Worm (Caenorhabditis elegans) whole organism, young adult: ENCODE data around the gene atp-2.

Experiments used
- B0336.3 ChIP-seq: fragments of 200-800 bp; sonication (Bioruptor generic); IDR thresholded peaks from 2 replicates; pipeline ENCODE4 v1.3.6; 2022; ENCODE audit warnings: missing genetic modification characterization, missing compliant biosample characterization
- F49E8.2 ChIP-seq: sonication (generic microtip); optimal IDR thresholded peaks from 3 replicates; lab custom pipeline; 2017; ENCODE audit warnings: missing genetic modification characterization, mild to moderate bottlenecking, missing compliant biosample characterization, antibody characterized with exemption, moderate library complexity; ENCODE audit not compliant: insufficient read depth
- F57C9.4 ChIP-seq: sonication (generic microtip); optimal IDR thresholded peaks from 2 replicates; lab custom pipeline; 2017; ENCODE audit warnings: mild to moderate bottlenecking, missing genetic modification characterization, missing compliant biosample characterization
- T07F8.4 ChIP-seq: sonication (generic microtip); optimal IDR thresholded peaks from 2 replicates; lab custom pipeline; 2016; ENCODE audit warnings: mild to moderate bottlenecking, missing genetic modification characterization, moderate library complexity, missing compliant biosample characterization
- Y53G8AR.9 ChIP-seq: fragments of 200-800 bp; sonication (Bioruptor generic); conservative IDR thresholded peaks from 2 replicates; pipeline ENCODE4 v1.3.6; 2022; ENCODE audit warnings: missing genetic modification reagents, missing genetic modification characterization, missing compliant biosample characterization
- Y67H2A.10 ChIP-seq: fragments of 200-800 bp; sonication (Bioruptor generic); conservative IDR thresholded peaks from 2 replicates; pipeline ENCODE4 v1.3.6; 2022; ENCODE audit warnings: missing genetic modification reagents, missing genetic modification characterization, missing compliant biosample characterization
- akir-1 ChIP-seq: fragments of 200-800 bp; sonication (Bioruptor generic); optimal IDR thresholded peaks from 2 replicates; lab custom pipeline; 2018; ENCODE audit warnings: mild to moderate bottlenecking, missing genetic modification characterization, moderate library complexity, missing compliant biosample characterization
- ama-1 ChIP-seq, 3 experiments: fragments of 150-350 bp in 1 of 3; sonication (generic microtip) in 2 of 3; optimal IDR thresholded peaks; 2 replicates each; lab custom pipeline; 2014 to 2018; ENCODE audit warnings: missing biosample characterization in 2 of 3, missing genetic modification characterization in 2 of 3, missing genetic modification reagents in 2 of 3
- aptf-2 ChIP-seq: fragments of 200-800 bp; sonication (Bioruptor generic); conservative IDR thresholded peaks from 2 replicates; pipeline ENCODE4 v1.3.6; 2022; ENCODE audit warnings: missing genetic modification reagents, missing genetic modification characterization, missing compliant biosample characterization
- aptf-3 ChIP-seq: fragments of 200-800 bp; sonication (Bioruptor generic); IDR thresholded peaks from 2 replicates; pipeline ENCODE4 v1.3.6; 2022; ENCODE audit warnings: missing genetic modification characterization, missing compliant biosample characterization
- atf-7 ChIP-seq: sonication (generic microtip); optimal IDR thresholded peaks from 2 replicates; lab custom pipeline; 2017; ENCODE audit warnings: mild to moderate bottlenecking, missing genetic modification characterization, missing compliant biosample characterization
- attf-5 ChIP-seq: fragments of 200-800 bp; sonication (Bioruptor generic); optimal IDR thresholded peaks from 2 replicates; lab custom pipeline; 2018; ENCODE audit warnings: mild to moderate bottlenecking, missing genetic modification characterization, missing compliant biosample characterization
- attf-6 ChIP-seq: fragments of 200-800 bp; sonication (Bioruptor generic); IDR thresholded peaks from 2 replicates; pipeline ENCODE4 v1.3.6; 2022; ENCODE audit warnings: missing genetic modification reagents, missing genetic modification characterization, missing compliant biosample characterization
- cebp-1 ChIP-seq, 2 experiments: fragments of 200-800 bp in 1 of 2; sonication (Bioruptor generic) in 1 of 2; sonication (generic microtip) in 1 of 2; IDR thresholded peaks in 1 of 2; optimal IDR thresholded peaks in 1 of 2; 2 replicates each; pipeline versions ENCODE4 v1.3.6 to Lab custom; 2017 to 2022; ENCODE audit warnings: missing compliant biosample characterization in 2 of 2, missing genetic modification characterization in 2 of 2, mild to moderate bottlenecking in 1 of 2, missing genetic modification reagents in 1 of 2, moderate library complexity in 1 of 2
- ceh-79 ChIP-seq: sonication (generic microtip); optimal IDR thresholded peaks from 2 replicates; lab custom pipeline; 2017; ENCODE audit warnings: mild to moderate bottlenecking, missing genetic modification characterization, missing compliant biosample characterization
- dox-1 ChIP-seq: fragments of 200-800 bp; sonication (Bioruptor generic); IDR thresholded peaks from 2 replicates; pipeline ENCODE4 v1.3.6; 2022; ENCODE audit warnings: missing genetic modification reagents, missing genetic modification characterization, missing compliant biosample characterization
- dpff-1 ChIP-seq: sonication (generic microtip); optimal IDR thresholded peaks from 2 replicates; lab custom pipeline; 2017; ENCODE audit warnings: mild to moderate bottlenecking, missing genetic modification characterization, missing compliant biosample characterization
- egl-18 ChIP-seq: fragments of 200-800 bp; sonication (Bioruptor generic); IDR thresholded peaks from 2 replicates; pipeline ENCODE4 v1.3.6; 2022; ENCODE audit warnings: missing genetic modification reagents, missing genetic modification characterization, missing compliant biosample characterization
- egl-44 ChIP-seq: fragments of 200-800 bp; sonication (Bioruptor generic); IDR thresholded peaks from 2 replicates; pipeline ENCODE4 v1.3.6; 2022; ENCODE audit warnings: missing genetic modification reagents, missing genetic modification characterization, missing compliant biosample characterization
- ets-4 ChIP-seq: fragments of 200-800 bp; sonication (Bioruptor generic); optimal IDR thresholded peaks from 2 replicates; lab custom pipeline; 2018; ENCODE audit warnings: mild to moderate bottlenecking, missing genetic modification characterization, missing compliant biosample characterization
- hlh-12 ChIP-seq: sonication (generic microtip); optimal IDR thresholded peaks from 2 replicates; lab custom pipeline; 2016; ENCODE audit warnings: missing genetic modification characterization, missing compliant biosample characterization
- hmg-1.2 ChIP-seq: fragments of 200-800 bp; sonication (Bioruptor generic); IDR thresholded peaks from 2 replicates; pipeline ENCODE4 v1.3.6; 2022; ENCODE audit warnings: missing genetic modification reagents, missing genetic modification characterization, missing compliant biosample characterization
- let-526 ChIP-seq: fragments of 200-800 bp; sonication (Bioruptor generic); IDR thresholded peaks from 2 replicates; pipeline ENCODE4 v1.3.6; 2022; ENCODE audit warnings: missing genetic modification reagents, missing genetic modification characterization, missing compliant biosample characterization
- lin-26 ChIP-seq: fragments of 200-800 bp; sonication (Bioruptor generic); IDR thresholded peaks from 2 replicates; pipeline ENCODE4 v1.3.6; 2022; ENCODE audit warnings: missing genetic modification reagents, missing genetic modification characterization, missing compliant biosample characterization
- lin-54 ChIP-seq: fragments of 200-800 bp; sonication (Bioruptor generic); optimal IDR thresholded peaks from 2 replicates; lab custom pipeline; 2018; ENCODE audit warnings: mild to moderate bottlenecking, missing genetic modification characterization, missing compliant biosample characterization
- madf-10 ChIP-seq: sonication (generic microtip); optimal IDR thresholded peaks from 2 replicates; lab custom pipeline; 2016; ENCODE audit warnings: mild to moderate bottlenecking, missing genetic modification characterization, missing compliant biosample characterization
- madf-8 ChIP-seq: fragments of 200-800 bp; sonication (Bioruptor generic); conservative IDR thresholded peaks from 2 replicates; pipeline ENCODE4 v1.3.6; 2022; ENCODE audit warnings: missing genetic modification reagents, missing genetic modification characterization, missing compliant biosample characterization
- mel-28 ChIP-seq: sonication (generic microtip); optimal IDR thresholded peaks from 2 replicates; lab custom pipeline; 2016; ENCODE audit warnings: borderline replicate concordance, mild to moderate bottlenecking, missing genetic modification characterization, missing compliant biosample characterization
- nhr-80 ChIP-seq: sonication (generic microtip); optimal IDR thresholded peaks from 2 replicates; lab custom pipeline; 2016; ENCODE audit warnings: missing genetic modification characterization, missing compliant biosample characterization
- nhr-90 ChIP-seq: sonication (generic microtip); optimal IDR thresholded peaks from 2 replicates; lab custom pipeline; 2016; ENCODE audit warnings: missing genotype, mild to moderate bottlenecking, missing genetic modification characterization, missing compliant biosample characterization
- pbrm-1 ChIP-seq: fragments of 200-800 bp; sonication (Bioruptor generic); IDR thresholded peaks from 2 replicates; pipeline ENCODE4 v1.3.6; 2022; ENCODE audit warnings: missing genetic modification reagents, missing genetic modification characterization, missing compliant biosample characterization
- pha-4 ChIP-seq: fragments of 150-350 bp; sonication (generic microtip); optimal IDR thresholded peaks from 2 replicates; lab custom pipeline; 2014; ENCODE audit warnings: missing biosample characterization, missing genetic modification reagents, missing genetic modification characterization
- snpc-1.1 ChIP-seq: sonication (generic microtip); optimal IDR thresholded peaks from 2 replicates; lab custom pipeline; 2017; ENCODE audit warnings: missing genetic modification characterization, mild to moderate bottlenecking, missing compliant biosample characterization, antibody characterized with exemption, moderate library complexity, missing genotype, missing genetic modification reagents; ENCODE audit not compliant: insufficient read depth
- snpc-4 ChIP-seq, 5 experiments: fragments of 150-350 bp in 1 of 5; sonication (generic microtip) in 4 of 5; optimal IDR thresholded peaks; 2 replicates each; lab custom pipeline; 2014 to 2018; ENCODE audit warnings: missing genetic modification characterization in 5 of 5, missing biosample characterization in 3 of 5, antibody characterized with exemption in 2 of 5, mild to moderate bottlenecking in 2 of 5, missing compliant biosample characterization in 2 of 5, missing genotype in 2 of 5, moderate library complexity in 2 of 5, missing genetic modification reagents in 1 of 5
- tbp1 ChIP-seq: fragments of 200-800 bp; sonication (Bioruptor generic); optimal IDR thresholded peaks from 2 replicates; lab custom pipeline; 2018; ENCODE audit warnings: mild to moderate bottlenecking, missing genetic modification characterization, missing compliant biosample characterization
- unc-62 ChIP-seq: fragments of 150-350 bp; optimal IDR thresholded peaks from 2 replicates; lab custom pipeline; 2014; ENCODE audit warnings: missing biosample characterization, missing genetic modification reagents, missing genetic modification characterization
- zim-3 ChIP-seq: sonication (generic microtip); optimal IDR thresholded peaks from 2 replicates; lab custom pipeline; 2017; ENCODE audit warnings: mild to moderate bottlenecking, missing genetic modification characterization, moderate library complexity, missing compliant biosample characterization
- ztf-18 ChIP-seq: sonication (generic microtip); optimal IDR thresholded peaks from 2 replicates; lab custom pipeline; 2016; ENCODE audit warnings: missing genotype, mild to moderate bottlenecking, missing genetic modification characterization, missing compliant biosample characterization
- ztf-22 ChIP-seq: fragments of 200-800 bp; sonication (Bioruptor generic); optimal IDR thresholded peaks from 2 replicates; lab custom pipeline; 2018; ENCODE audit warnings: mild to moderate bottlenecking, missing genetic modification characterization, moderate library complexity, missing compliant biosample characterization

The atp-2 gene

DNA sequence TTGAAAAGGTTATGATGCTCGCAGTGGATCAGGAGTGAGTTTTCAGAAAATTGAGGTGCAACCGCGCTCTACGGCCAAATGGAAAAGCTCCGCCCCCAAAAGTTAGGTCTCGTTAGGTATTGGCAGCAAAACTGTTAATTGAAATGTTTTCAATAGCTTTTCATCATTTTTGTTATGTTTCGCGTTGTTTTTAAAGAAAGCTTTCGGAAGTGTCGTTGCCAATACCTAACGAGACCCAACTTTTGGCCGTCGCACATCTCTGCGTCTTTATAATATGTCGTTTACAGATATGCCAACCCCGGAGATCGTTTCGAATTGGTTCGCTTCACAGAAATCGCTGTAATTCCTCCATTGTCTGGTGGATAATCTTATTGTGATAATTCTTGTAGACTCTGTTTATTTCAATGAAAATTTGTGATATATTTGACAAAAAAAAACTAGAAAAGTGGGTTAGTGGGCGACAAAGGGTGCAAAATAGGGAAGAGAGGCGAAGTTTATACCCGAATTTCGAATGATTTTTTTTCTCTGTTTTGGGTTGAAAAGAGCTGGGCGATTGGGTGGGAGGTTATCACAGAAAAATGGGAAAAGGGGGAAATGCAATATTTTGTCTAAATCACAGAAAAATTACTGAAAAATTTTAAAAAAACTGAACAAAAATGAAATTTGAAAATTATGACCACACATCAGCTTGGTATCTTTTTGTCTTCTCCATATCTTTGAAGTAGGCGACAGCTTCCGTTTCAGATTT lies 31.7 kb upstream of the atp-2 start (continued):
- TF ChIP-seq F49E8.2 (no peak), ets-4 (GFP tag; lab: Kevin White, UChicago) (no peak), ceh-79 (tag; lab: Kevin White, UChicago) (no peak), ztf-22 (no peak), aptf-2 (GFP tag; lab: Robert Waterston, UW) (no peak), madf-8 (GFP tag; lab: Robert Waterston, UW) (no peak; the same call in 1 of the 2 replicates), aptf-3 (GFP tag; lab: Robert Waterston, UW) (peak; percentile 7; the same call in 1 of the 2 replicates), dpff-1 (tag; lab: Kevin White, UChicago) (no peak), pbrm-1 (GFP tag; lab: Robert Waterston, UW) (no peak; the same call in 1 of the 2 replicates), Y53G8AR.9 (GFP tag; lab: Robert Waterston, UW) (peak; percentile 77), lin-26 (peak; percentile 62; the same call in 1 of the 2 replicates), madf-10 (peak; percentile 63), zim-3 (tag; lab: Kevin White, UChicago) (peak; percentile 11), atf-7 (peak; percentile 73), T07F8.4 (tag; lab: Kevin White, UChicago) (no peak), F57C9.4 (tag; lab: Kevin White, UChicago) (no peak), attf-5 (peak; percentile 40), dox-1 (GFP tag; lab: Robert Waterston, UW) (peak; percentile 27; the same call in 1 of the 2 replicates), let-526 (GFP tag; lab: Robert Waterston, UW) (no peak), ama-1 (optimal IDR thresholded peaks at IDR 0.05; lab: Kevin White, UChicago) (no peak), ama-1 (GFP tag; optimal IDR thresholded peaks at IDR 0.05; lab: Kevin White, UChicago) (peak in 1 of 2 experiments; percentile 4), hmg-1.2 (GFP tag; lab: Robert Waterston, UW) (peak; percentile 26; the same call in 1 of the 2 replicates)

DNA sequence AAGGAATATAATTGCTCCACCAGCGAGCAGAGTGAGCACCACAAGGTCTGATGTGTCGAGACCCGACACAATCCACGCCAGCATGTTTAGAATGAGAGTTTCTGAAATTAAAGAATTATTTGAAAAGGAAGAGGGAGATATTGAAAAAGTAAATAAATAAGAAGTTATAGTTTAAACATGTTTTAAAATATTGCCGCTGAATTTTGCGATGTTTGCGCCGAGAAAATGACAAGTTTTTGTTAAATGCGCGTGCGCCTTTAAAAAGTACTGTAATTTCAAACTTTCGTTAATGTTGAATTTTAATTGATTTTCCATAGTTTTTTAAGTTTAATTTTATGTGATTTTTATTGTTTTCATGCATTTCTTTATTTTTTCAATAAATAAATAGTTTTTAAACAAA lies 28.6 kb upstream of the atp-2 start, which contains the start of gene emb-8:
Gene emb-8 (minus strand): TSS at position 101 of the 400 bp plus-strand sequence.
- TF ChIP-seq hlh-12 (tag; lab: Kevin White, UChicago): no peak
- TF ChIP-seq attf-6: peak; percentile 32; the same call in 1 of the 2 replicates
- 0 out of 2 replicates have a peak, but pooled peaks have one; percentile 31 for TF ChIP-seq egl-18 (GFP tag; lab: Robert Waterston, UW)

DNA sequence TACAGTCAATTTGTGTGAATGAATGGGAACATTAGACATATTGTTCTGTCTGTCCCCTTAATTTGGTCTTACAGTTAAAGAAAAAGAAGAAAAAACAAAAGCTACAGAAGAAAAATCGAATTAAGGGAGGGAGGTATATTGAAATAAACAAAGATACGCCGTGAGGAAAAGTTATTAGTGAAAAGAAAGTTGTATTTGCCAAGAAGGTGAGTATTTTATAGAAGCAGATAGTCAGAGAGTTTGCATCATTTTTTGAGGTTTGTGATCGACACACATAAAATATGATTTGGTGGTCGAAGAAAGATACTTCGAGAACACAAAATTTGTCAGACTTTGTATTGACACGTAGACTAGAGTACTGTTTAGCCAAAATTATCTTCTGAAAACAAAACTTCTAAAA lies 27.9 kb upstream of the atp-2 start:
- TF ChIP-seq attf-5 (no peak), nhr-80 (tag; lab: Kevin White, UChicago) (peak; percentile 29), pha-4 (peak; percentile 22), B0336.3 (no peak), lin-54 (GFP tag; lab: Kevin White, UChicago) (peak; percentile 1)

DNA sequence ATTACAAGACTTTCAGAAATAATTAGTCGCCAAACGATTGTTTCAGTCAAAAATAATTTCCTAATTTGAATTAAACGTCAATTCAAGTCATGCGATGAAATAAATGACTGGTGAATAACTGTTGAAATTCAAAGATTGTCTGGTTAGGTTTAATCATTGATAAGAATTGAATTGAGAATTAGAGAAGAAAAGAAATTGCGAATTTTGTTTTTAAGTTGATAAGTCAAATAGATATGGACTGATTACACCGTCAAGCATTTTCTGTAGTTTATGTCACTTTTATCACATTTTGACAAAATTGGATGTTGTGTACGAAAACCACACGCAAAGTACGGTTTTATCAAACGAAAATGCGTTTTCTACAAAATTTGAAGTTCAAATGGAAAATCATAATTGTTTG lies 26.9 kb upstream of the atp-2 start:
- TF ChIP-seq tbp1 (GFP tag; lab: Kevin White, UChicago) (peak; percentile 11), snpc-1.1 (tag; lab: Kevin White, UChicago) (no peak), atf-7 (peak; percentile 35), akir-1 (GFP tag; lab: Kevin White, UChicago) (no peak), egl-44 (GFP tag; lab: Robert Waterston, UW) (no peak), nhr-90 (tag; lab: Kevin White, UChicago) (no peak), unc-62 (peak; percentile 82), attf-6 (no peak), attf-5 (peak; percentile 46), nhr-80 (tag; lab: Kevin White, UChicago) (peak; percentile 90), snpc-4 (GFP tag; optimal IDR thresholded peaks at IDR 0.05; lab: Kevin White, UChicago) (no peak), snpc-4 (tag; optimal IDR thresholded peaks at IDR 0.05; lab: Kevin White, UChicago) (peak in 1 of 4 experiments; percentile 17), ztf-18 (tag; lab: Kevin White, UChicago) (no peak), F49E8.2 (no peak), cebp-1 (GFP tag; IDR thresholded peaks at IDR 0.05; lab: Robert Waterston, UW) (no peak), cebp-1 (tag; optimal IDR thresholded peaks at IDR 0.05; lab: Kevin White, UChicago) (peak; percentile 37), mel-28 (tag; lab: Kevin White, UChicago) (no peak), ceh-79 (tag; lab: Kevin White, UChicago) (no peak), F57C9.4 (tag; lab: Kevin White, UChicago) (no peak), Y67H2A.10 (GFP tag; lab: Robert Waterston, UW) (no peak)
